Worm (Caenorhabditis elegans) whole organism, L1 larva: ENCODE measurements around the gene frpr-6.

Experiments used
- C04F5.9 ChIP-seq: sonication (generic microtip); optimal IDR thresholded peaks from 2 replicates; lab custom pipeline; 2016; ENCODE audit warnings: missing genetic modification characterization, missing compliant biosample characterization
- C34B4.2 ChIP-seq: sonication (generic microtip); optimal IDR thresholded peaks from 2 replicates; lab custom pipeline; 2017; ENCODE audit warnings: mild to moderate bottlenecking, missing genetic modification characterization, missing compliant biosample characterization
- Y116A8C.19 ChIP-seq: sonication (generic microtip); optimal IDR thresholded peaks from 2 replicates; lab custom pipeline; 2016; ENCODE audit warnings: missing compliant biosample characterization, missing genetic modification characterization, borderline replicate concordance
- aha-1 ChIP-seq: fragments of 150-350 bp; optimal IDR thresholded peaks from 2 replicates; lab custom pipeline; 2014; ENCODE audit warnings: missing biosample characterization, missing genetic modification characterization
- blmp-1 ChIP-seq: fragments of 150-350 bp; optimal IDR thresholded peaks from 2 replicates; lab custom pipeline; 2014; ENCODE audit warnings: missing biosample characterization, missing genetic modification characterization
- ceh-63 ChIP-seq: fragments of 200-800 bp; sonication (Bioruptor generic); optimal IDR thresholded peaks from 2 replicates; lab custom pipeline; 2018; ENCODE audit warnings: mild to moderate bottlenecking, missing genetic modification characterization, missing compliant biosample characterization
- ceh-88 ChIP-seq: fragments of 200-800 bp; sonication (Bioruptor generic); IDR thresholded peaks from 2 replicates; pipeline ENCODE4 v1.3.6; 2022; ENCODE audit warnings: missing genetic modification characterization, missing compliant biosample characterization
- dpl-1 ChIP-seq, 3 experiments: fragments of 150-350 bp in 2 of 3; sonication (generic microtip) in 1 of 3; optimal IDR thresholded peaks; 2 replicates each; lab custom pipeline; 2014 to 2017; ENCODE audit warnings: missing biosample characterization in 3 of 3, missing genetic modification characterization in 3 of 3, missing genetic modification reagents in 3 of 3
- efl-1 ChIP-seq, 4 experiments: fragments of 150-350 bp; optimal IDR thresholded peaks in 3 of 4; peaks in 1 of 4; 1 replicate in 1 of 4; 2 replicates in 3 of 4; lab custom pipeline; 2014; ENCODE audit warnings: missing biosample characterization in 2 of 4, missing genetic modification characterization in 2 of 4, missing genetic modification reagents in 2 of 4
- egl-27 ChIP-seq, 2 experiments: fragments of 150-350 bp in 1 of 2; sonication (generic microtip); optimal IDR thresholded peaks; 3 replicates each; lab custom pipeline; 2017 to 2018; ENCODE audit warnings: missing biosample characterization in 2 of 2, missing genetic modification characterization in 2 of 2, missing genetic modification reagents in 2 of 2
- elt-3 ChIP-seq, 6 experiments: fragments of 150-350 bp in 1 of 6; sonication (generic microtip); optimal IDR thresholded peaks; 2 replicates each; lab custom pipeline; 2017 to 2018; ENCODE audit warnings: missing biosample characterization in 6 of 6, missing genetic modification characterization in 6 of 6, inconsistent platforms in 1 of 6
- fkh-10 ChIP-seq: sonication (generic microtip); optimal IDR thresholded peaks from 2 replicates; lab custom pipeline; 2017; ENCODE audit warnings: missing biosample characterization, missing genetic modification reagents, missing genetic modification characterization
- grh-1 ChIP-seq: fragments of 200-800 bp; sonication (Bioruptor generic); IDR thresholded peaks from 2 replicates; pipeline ENCODE4 v1.3.6; 2022; ENCODE audit warnings: missing genetic modification reagents, missing genetic modification characterization, missing compliant biosample characterization
- hlh-4 ChIP-seq: sonication (generic microtip); optimal IDR thresholded peaks from 2 replicates; lab custom pipeline; 2016; ENCODE audit warnings: mild to moderate bottlenecking, missing genetic modification characterization, missing compliant biosample characterization
- isw-1 ChIP-seq: fragments of 200-800 bp; sonication (Bioruptor generic); IDR thresholded peaks from 2 replicates; pipeline ENCODE4 v1.3.6; 2022; ENCODE audit warnings: missing genetic modification characterization, missing compliant biosample characterization
- jun-1 ChIP-seq: fragments of 150-350 bp; optimal IDR thresholded peaks from 2 replicates; lab custom pipeline; 2014; ENCODE audit warnings: missing biosample characterization, missing genetic modification reagents, missing genetic modification characterization
- lin-14 ChIP-seq: fragments of 200-800 bp; sonication (Bioruptor generic); optimal IDR thresholded peaks from 2 replicates; lab custom pipeline; 2018; ENCODE audit warnings: mild to moderate bottlenecking, missing genetic modification characterization, moderate library complexity, missing compliant biosample characterization
- lin-15B ChIP-seq: fragments of 150-350 bp; sonication (generic microtip); optimal IDR thresholded peaks from 3 replicates; lab custom pipeline; 2014; ENCODE audit warnings: missing biosample characterization, missing genetic modification characterization
- lin-35 ChIP-seq, 2 experiments: fragments of 150-350 bp; optimal IDR thresholded peaks; 2 replicates each; lab custom pipeline; 2014; ENCODE audit warnings: missing biosample characterization in 2 of 2, missing genetic modification characterization in 2 of 2, missing genetic modification reagents in 2 of 2
- lin-39 ChIP-seq: fragments of 150-350 bp; optimal IDR thresholded peaks from 2 replicates; lab custom pipeline; 2014; ENCODE audit warnings: missing biosample characterization, missing genetic modification reagents, missing genetic modification characterization
- lir-3 ChIP-seq: sonication (generic microtip); optimal IDR thresholded peaks from 2 replicates; lab custom pipeline; 2016; ENCODE audit warnings: mild to moderate bottlenecking, missing genetic modification characterization, moderate library complexity, missing compliant biosample characterization; ENCODE audit not compliant: poor library complexity
- mdl-1 ChIP-seq, 2 experiments: fragments of 150-350 bp; optimal IDR thresholded peaks; 2 replicates each; lab custom pipeline; 2014 to 2017; ENCODE audit warnings: missing biosample characterization in 2 of 2, missing genetic modification characterization in 2 of 2, inconsistent platforms in 1 of 2
- mep-1 ChIP-seq: fragments of 150-350 bp; optimal IDR thresholded peaks from 2 replicates; lab custom pipeline; 2014; ENCODE audit warnings: missing biosample characterization, missing genetic modification characterization
- nhr-12 ChIP-seq: sonication (generic microtip); optimal IDR thresholded peaks from 2 replicates; lab custom pipeline; 2017; ENCODE audit warnings: missing biosample characterization, missing genetic modification characterization
- nhr-20 ChIP-seq: sonication (generic microtip); optimal IDR thresholded peaks from 2 replicates; lab custom pipeline; 2016; ENCODE audit warnings: mild to moderate bottlenecking, missing genetic modification characterization, missing compliant biosample characterization
- nhr-28 ChIP-seq: fragments of 150-350 bp; optimal IDR thresholded peaks from 2 replicates; lab custom pipeline; 2014; ENCODE audit warnings: missing biosample characterization, missing genetic modification characterization
- nhr-71 ChIP-seq: sonication (generic microtip); optimal IDR thresholded peaks from 2 replicates; lab custom pipeline; 2016; ENCODE audit warnings: mild to moderate bottlenecking, missing genetic modification characterization, moderate library complexity, missing compliant biosample characterization
- nhr-76 ChIP-seq: sonication (generic microtip); optimal IDR thresholded peaks from 2 replicates; lab custom pipeline; 2017; ENCODE audit warnings: missing biosample characterization, missing genetic modification characterization
- nhr-77 ChIP-seq: fragments of 150-350 bp; optimal IDR thresholded peaks from 2 replicates; lab custom pipeline; 2014; ENCODE audit warnings: missing biosample characterization, missing genetic modification characterization
- nhr-84 ChIP-seq: sonication (generic microtip); optimal IDR thresholded peaks from 2 replicates; lab custom pipeline; 2017; ENCODE audit warnings: missing biosample characterization, missing genetic modification characterization
- nhr-90 ChIP-seq: sonication (generic microtip); optimal IDR thresholded peaks from 2 replicates; lab custom pipeline; 2016; ENCODE audit warnings: mild to moderate bottlenecking, missing genetic modification characterization, missing compliant biosample characterization; ENCODE audit not compliant: poor library complexity
- snpc-4 ChIP-seq: fragments of 150-350 bp; optimal IDR thresholded peaks from 2 replicates; lab custom pipeline; 2014; ENCODE audit warnings: missing biosample characterization, missing genetic modification characterization
- snu-23 ChIP-seq: sonication (generic microtip); optimal IDR thresholded peaks from 2 replicates; lab custom pipeline; 2016; ENCODE audit warnings: missing genetic modification characterization, missing compliant biosample characterization
- sox-4 ChIP-seq: sonication (generic microtip); optimal IDR thresholded peaks from 2 replicates; lab custom pipeline; 2016; ENCODE audit warnings: missing genetic modification characterization, missing compliant biosample characterization
- sup-37 ChIP-seq: fragments of 200-800 bp; sonication (Bioruptor generic); optimal IDR thresholded peaks from 2 replicates; lab custom pipeline; 2018; ENCODE audit warnings: mild to moderate bottlenecking, missing genetic modification characterization, missing compliant biosample characterization
- tbx-2 ChIP-seq: sonication (generic microtip); optimal IDR thresholded peaks from 2 replicates; lab custom pipeline; 2016; ENCODE audit warnings: missing genetic modification characterization, missing compliant biosample characterization
- tlp-1 ChIP-seq: fragments of 150-350 bp; optimal IDR thresholded peaks from 2 replicates; lab custom pipeline; 2014; ENCODE audit warnings: missing biosample characterization, missing genetic modification characterization
- unc-130 ChIP-seq: fragments of 150-350 bp; optimal IDR thresholded peaks from 2 replicates; lab custom pipeline; 2017; ENCODE audit warnings: missing biosample characterization, missing genetic modification characterization, inconsistent platforms
- unc-86 ChIP-seq: sonication (generic microtip); optimal IDR thresholded peaks from 2 replicates; lab custom pipeline; 2016; ENCODE audit warnings: missing genetic modification characterization, missing compliant biosample characterization
- xbp-1 ChIP-seq: sonication (generic microtip); optimal IDR thresholded peaks from 2 replicates; lab custom pipeline; 2016; ENCODE audit warnings: missing genetic modification characterization, missing compliant biosample characterization
- ztf-11 ChIP-seq, 2 experiments: sonication (generic microtip); optimal IDR thresholded peaks; 2 replicates each; lab custom pipeline; 2016 to 2017; ENCODE audit warnings: missing genetic modification characterization in 2 of 2, missing biosample characterization in 1 of 2, missing compliant biosample characterization in 1 of 2
- ztf-4 ChIP-seq: fragments of 150-350 bp; optimal IDR thresholded peaks from 2 replicates; lab custom pipeline; 2014; ENCODE audit warnings: missing biosample characterization, missing genetic modification characterization

frpr-6 gene

DNA sequence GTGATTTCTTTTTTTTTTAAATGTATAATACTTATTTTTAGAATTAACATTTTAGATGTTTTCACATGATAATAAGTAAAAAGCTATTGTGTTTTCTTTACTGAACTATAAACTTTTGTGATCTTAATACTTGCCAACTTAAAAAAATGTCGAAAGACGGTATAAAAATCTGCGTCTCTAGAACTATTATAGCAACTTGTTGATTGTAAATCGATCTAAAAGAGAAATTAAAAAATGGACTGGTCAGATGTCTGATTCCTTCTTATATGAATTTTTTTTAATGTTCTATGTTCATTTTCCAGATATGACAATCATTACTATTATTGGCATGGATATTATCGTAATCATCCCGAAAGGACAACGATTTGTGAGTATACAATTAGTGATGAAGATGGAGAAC lies 26.8 kb upstream of the frpr-6 start, which contains the start of gene F21C10.3:
F21C10.3 (plus strand) TSS at position 301 of the 400 bp plus-strand sequence.
- no peak for TF ChIP-seq nhr-12 (tag; lab: Kevin White, UChicago)
- TF ChIP-seq lin-35 (GFP tag; optimal IDR thresholded peaks at IDR 0.05; lab: Kevin White, UChicago) = no peak
- no peak for TF ChIP-seq lir-3 (tag; lab: Kevin White, UChicago)
- no peak for TF ChIP-seq unc-86
- TF ChIP-seq sup-37 = no peak

DNA sequence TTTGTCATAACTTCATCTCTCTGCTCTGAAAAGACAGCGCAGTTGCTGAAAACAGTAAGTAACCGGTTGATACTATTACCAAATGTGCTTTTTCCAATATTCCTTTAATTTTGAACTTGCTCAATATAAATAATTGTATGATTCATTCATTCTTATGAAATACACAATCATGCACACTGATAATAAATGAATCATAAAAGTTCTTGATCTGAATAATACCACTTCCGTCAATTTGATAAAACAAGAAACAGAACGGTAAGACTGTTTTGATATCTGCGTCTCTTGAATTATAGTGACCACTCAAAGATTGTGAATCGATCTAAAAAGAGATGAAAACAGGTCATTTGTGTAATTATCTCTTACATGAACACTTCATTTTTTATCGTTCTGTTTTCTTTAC lies 25.4 kb upstream of the frpr-6 start, which contains the start of gene F21C10.4:
F21C10.4 (plus strand) TSS at position 301 of the 400 bp plus-strand sequence.
- TF ChIP-seq efl-1 (optimal IDR thresholded peaks at IDR 0.05; lab: Kevin White, UChicago) (no peak), efl-1 (GFP tag; optimal IDR thresholded peaks at IDR 0.05 in 1 of 2; lab: Kevin White, UChicago) (peak in 1 of 2 experiments; percentile 35), unc-86 (no peak), lin-39 (tag; lab: Kevin White, UChicago) (no peak), tlp-1 (tag; lab: Kevin White, UChicago) (no peak), nhr-71 (no peak)
- TF ChIP-seq, all 84 proteins: peak for 1

DNA sequence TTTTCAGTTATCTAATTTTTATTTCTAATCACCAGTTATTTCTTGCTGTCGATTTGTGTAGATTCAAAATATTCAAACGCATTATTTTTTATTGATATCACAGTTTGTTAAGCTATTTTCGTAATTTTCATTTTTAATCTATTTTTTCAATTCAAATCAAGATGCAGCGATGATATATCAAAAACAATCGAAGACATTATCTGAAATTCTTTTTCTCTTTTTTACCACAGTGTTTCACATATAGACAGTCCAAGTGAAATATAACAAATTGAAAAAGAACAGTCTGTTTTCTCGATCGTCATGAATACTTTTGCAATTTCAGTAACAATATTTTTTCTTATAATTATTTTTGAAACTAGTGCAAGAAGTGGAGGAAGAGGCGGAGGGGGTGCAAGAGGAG lies 24.4 kb upstream of the frpr-6 start, which contains the start of gene F21C10.5:
F21C10.5 (plus strand) TSS at position 301 of the 400 bp plus-strand sequence.
- no peak for TF ChIP-seq lir-3 (tag; lab: Kevin White, UChicago)
- no peak for TF ChIP-seq mep-1 (tag; lab: Kevin White, UChicago)
- no peak for TF ChIP-seq isw-1
- no peak for TF ChIP-seq egl-27 (tag; optimal IDR thresholded peaks at IDR 0.05; lab: Kevin White, UChicago)
- no peak for TF ChIP-seq jun-1 (tag; lab: Kevin White, UChicago)
- TF ChIP-seq elt-3 (tag; optimal IDR thresholded peaks at IDR 0.05; lab: Kevin White, UChicago) = no peak
- no peak for TF ChIP-seq sup-37
- no peak for TF ChIP-seq sox-4 (tag; lab: Kevin White, UChicago)
- no peak for TF ChIP-seq ceh-63 (GFP tag; lab: Kevin White, UChicago)
- no peak for TF ChIP-seq lin-39 (tag; lab: Kevin White, UChicago)
- TF ChIP-seq nhr-76 (tag; lab: Kevin White, UChicago) = no peak
- TF ChIP-seq fkh-10 (GFP tag; lab: Kevin White, UChicago) = no peak
- TF ChIP-seq nhr-84 (tag; lab: Kevin White, UChicago) = no peak
- no peak for TF ChIP-seq snu-23 (GFP tag; lab: Kevin White, UChicago)
- no peak for TF ChIP-seq nhr-71
- TF ChIP-seq xbp-1 (tag; lab: Kevin White, UChicago) = no peak
- no peak for TF ChIP-seq tbx-2 (tag; lab: Kevin White, UChicago)

DNA sequence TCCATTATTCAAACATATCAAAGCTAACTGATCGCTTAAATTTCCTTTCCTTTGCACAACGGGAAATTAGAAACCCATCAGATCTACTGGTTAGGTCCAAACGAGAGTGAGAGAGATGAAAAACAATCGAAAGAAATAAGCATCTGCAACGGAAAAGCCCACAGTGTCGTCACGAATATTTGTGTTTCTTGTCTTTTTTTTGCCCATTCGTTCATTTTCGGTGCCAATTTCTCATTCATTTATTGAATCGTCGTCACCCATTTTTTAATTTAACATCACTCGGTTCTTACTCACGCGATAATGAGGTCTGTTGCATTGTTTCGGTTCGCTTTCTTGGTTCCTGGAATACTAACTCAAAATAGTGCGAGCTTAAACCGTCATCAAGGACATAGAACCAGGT lies 23.2 kb upstream of the frpr-6 start, which contains the start of gene F21C10.6:
F21C10.6 (plus strand) TSS at position 301 of the 400 bp plus-strand sequence.
- TF ChIP-seq tbx-2 (tag; lab: Kevin White, UChicago) (no peak), nhr-28 (tag; lab: Kevin White, UChicago) (no peak), grh-1 (GFP tag; lab: Robert Waterston, UW) (no peak), C34B4.2 (tag; lab: Kevin White, UChicago) (no peak), lin-14 (GFP tag; lab: Kevin White, UChicago) (no peak), blmp-1 (no peak), fkh-10 (GFP tag; lab: Kevin White, UChicago) (no peak), C04F5.9 (tag; lab: Kevin White, UChicago) (no peak), sox-4 (tag; lab: Kevin White, UChicago) (no peak), nhr-90 (tag; lab: Kevin White, UChicago) (no peak), mdl-1 (tag; optimal IDR thresholded peaks at IDR 0.05; lab: Kevin White, UChicago) (no peak), nhr-12 (tag; lab: Kevin White, UChicago) (no peak), Y116A8C.19 (no peak)

DNA sequence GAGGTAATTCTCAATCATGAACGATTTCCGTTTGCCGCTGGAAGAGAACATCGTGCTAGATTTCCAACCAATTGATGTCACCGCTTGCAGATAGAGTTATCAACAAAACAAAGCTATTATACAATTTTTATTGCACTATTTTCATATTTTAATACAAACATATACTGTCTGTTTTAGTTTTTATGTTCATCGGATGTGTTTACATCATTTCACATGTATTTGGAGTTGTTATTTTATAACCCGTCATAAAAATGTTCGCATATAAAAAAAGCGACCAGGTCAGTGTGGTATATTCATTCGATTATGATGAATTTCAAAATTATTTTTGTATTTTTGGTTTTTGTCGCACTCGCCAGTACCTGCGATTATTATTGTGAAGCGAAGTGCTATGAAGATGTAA lies 22.2 kb upstream of the frpr-6 start, which contains the start of gene F21C10.11:
F21C10.11 (plus strand) TSS at position 301 of the 400 bp plus-strand sequence.
- TF ChIP-seq ceh-88 (GFP tag; lab: Robert Waterston, UW) = no peak
- TF ChIP-seq aha-1 = no peak
- no peak for TF ChIP-seq unc-130 (tag; lab: Kevin White, UChicago)
- TF ChIP-seq ztf-4 = no peak
- no peak for TF ChIP-seq sup-37
- no peak for TF ChIP-seq lin-14 (GFP tag; lab: Kevin White, UChicago)
- TF ChIP-seq mep-1 (tag; lab: Kevin White, UChicago) = no peak
- no peak for TF ChIP-seq ztf-11 (tag; optimal IDR thresholded peaks at IDR 0.05; lab: Kevin White, UChicago)
- no peak for TF ChIP-seq hlh-4
- no peak for TF ChIP-seq lin-39 (tag; lab: Kevin White, UChicago)
- no peak for TF ChIP-seq nhr-77 (tag; lab: Kevin White, UChicago)
- no peak for TF ChIP-seq snpc-4 (tag; lab: Kevin White, UChicago)
- TF ChIP-seq lin-15B = no peak
- TF ChIP-seq lin-35 (GFP tag; optimal IDR thresholded peaks at IDR 0.05; lab: Kevin White, UChicago) = no peak
- no peak for TF ChIP-seq nhr-20 (tag; lab: Kevin White, UChicago)
- no peak for TF ChIP-seq nhr-84 (tag; lab: Kevin White, UChicago)
- TF ChIP-seq nhr-90 (tag; lab: Kevin White, UChicago) = no peak
- TF ChIP-seq Y116A8C.19 = no peak
- TF ChIP-seq dpl-1 (GFP tag; optimal IDR thresholded peaks at IDR 0.05; lab: Kevin White, UChicago) = no peak
- TF ChIP-seq C04F5.9 (tag; lab: Kevin White, UChicago) = no peak
